Worm (Caenorhabditis elegans) whole organism, early embryonic: Measurements from ENCODE around the gene F43E12.1.
A peak's percentile ranks its signal among the peaks of the same experiment; 100 is the strongest.

Experiments
- F13C5.2 ChIP-seq: sonication (generic microtip); optimal IDR thresholded peaks from 2 replicates; lab custom pipeline; 2017; ENCODE audit warnings: mild to moderate bottlenecking, missing genetic modification characterization, inconsistent platforms, missing compliant biosample characterization
- aly-1 ChIP-seq: sonication (generic microtip); optimal IDR thresholded peaks from 2 replicates; lab custom pipeline; 2016; ENCODE audit warnings: missing genetic modification characterization, missing compliant biosample characterization
- ama-1 ChIP-seq: fragments of 150-350 bp; optimal IDR thresholded peaks from 2 replicates; lab custom pipeline; 2014
- ceh-13 ChIP-seq: fragments of 200-800 bp; sonication (Bioruptor generic); optimal IDR thresholded peaks from 2 replicates; lab custom pipeline; 2018; ENCODE audit warnings: mild to moderate bottlenecking, missing genetic modification characterization, missing compliant biosample characterization
- ceh-36 ChIP-seq: sonication (generic microtip); optimal IDR thresholded peaks from 2 replicates; lab custom pipeline; 2016; ENCODE audit warnings: missing genetic modification characterization, inconsistent platforms, missing compliant biosample characterization
- ets-7 ChIP-seq: sonication (generic microtip); optimal IDR thresholded peaks from 2 replicates; lab custom pipeline; 2016; ENCODE audit warnings: missing genotype, missing genetic modification characterization, missing compliant biosample characterization
- flt-1 ChIP-seq: fragments of 200-800 bp; sonication (Bioruptor generic); IDR thresholded peaks from 2 replicates; pipeline ENCODE4 v1.3.6; 2022; ENCODE audit warnings: missing genetic modification characterization, missing compliant biosample characterization
- pes-1 ChIP-seq: fragments of 200-800 bp; sonication (Bioruptor generic); IDR thresholded peaks from 2 replicates; pipeline ENCODE4 v1.3.6; 2022; ENCODE audit warnings: missing genetic modification reagents, missing genetic modification characterization, missing compliant biosample characterization
- scrt-1 ChIP-seq: fragments of 200-800 bp; sonication (Bioruptor generic); IDR thresholded peaks from 2 replicates; pipeline ENCODE4 v1.3.6; 2022; ENCODE audit warnings: missing genetic modification characterization, missing compliant biosample characterization
- tbx-37 ChIP-seq: fragments of 200-800 bp; sonication (Bioruptor generic); conservative IDR thresholded peaks from 2 replicates; pipeline ENCODE4 v1.3.6; 2022; ENCODE audit warnings: missing genetic modification reagents, missing genetic modification characterization, missing compliant biosample characterization
- tra-4 ChIP-seq: sonication (generic microtip); optimal IDR thresholded peaks from 2 replicates; lab custom pipeline; 2017; ENCODE audit warnings: missing genetic modification characterization, missing compliant biosample characterization

DNA sequence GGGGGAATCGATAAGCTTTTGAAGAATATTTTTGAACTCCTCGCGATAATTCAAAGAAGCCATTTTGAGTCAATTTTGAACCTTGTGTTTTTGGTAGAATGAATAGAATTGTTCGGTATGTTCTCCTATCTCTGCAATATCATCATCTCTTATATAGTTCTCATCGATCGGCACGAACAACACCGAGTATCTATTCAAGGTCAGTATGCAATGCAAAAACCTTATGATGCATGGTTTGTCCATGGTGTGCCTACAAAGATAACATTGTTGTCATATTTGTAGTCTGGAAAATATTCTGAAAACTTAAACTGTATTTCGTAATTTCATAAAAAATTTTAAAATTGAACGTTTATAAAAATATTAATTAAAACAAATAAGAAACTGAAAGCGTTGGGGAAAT lies 33.9 kb upstream of the F43E12.1 start, which contains the start of gene alh-10:
- TF ChIP-seq ama-1 (lab: Kevin White, UChicago) (peak; percentile 17), ets-7 (tag; lab: Kevin White, UChicago) (no peak), F13C5.2 (tag; lab: Kevin White, UChicago) (no peak), aly-1 (tag; lab: Kevin White, UChicago) (no peak), tbx-37 (GFP tag; lab: Robert Waterston, UW) (no peak), flt-1 (GFP tag; lab: Robert Waterston, UW) (no peak), ceh-36 (tag; lab: Kevin White, UChicago) (no peak), ceh-13 (GFP tag; lab: Kevin White, UChicago) (no peak), tra-4 (tag; lab: Kevin White, UChicago) (no peak), pes-1 (no peak), scrt-1 (no peak)
